Fruit fly (Drosophila melanogaster): ENCODE results near the gene Fit1.

dm6 chr3L:4125709-4126108, 22.3 kb downstream of the Fit1 start:
- TF ChIP-seq CG8478 (optimal IDR thresholded peaks at IDR 0.05) = no peak
- no peak for TF ChIP-seq CTCF (optimal IDR thresholded peaks at IDR 0.05)
